Worm (Caenorhabditis elegans) whole organism, L2 larva: ENCODE data around the gene C05B5.11.

Source experiments
- ama-1 ChIP-seq: fragments of 150-350 bp; optimal IDR thresholded peaks from 2 replicates; lab custom pipeline; 2018; ENCODE audit warnings: inconsistent platforms
- crh-2 ChIP-seq: sonication (generic microtip); optimal IDR thresholded peaks from 2 replicates; lab custom pipeline; 2017; ENCODE audit warnings: missing biosample characterization, missing genetic modification characterization
- elt-3 ChIP-seq: sonication (generic microtip); optimal IDR thresholded peaks from 2 replicates; lab custom pipeline; 2017; ENCODE audit warnings: missing biosample characterization, missing genetic modification characterization
- lin-13 ChIP-seq: fragments of 150-350 bp; optimal IDR thresholded peaks from 2 replicates; lab custom pipeline; 2014; ENCODE audit warnings: missing biosample characterization, missing genetic modification reagents, missing genetic modification characterization
- mab-5 ChIP-seq: fragments of 150-350 bp; optimal IDR thresholded peaks from 2 replicates; lab custom pipeline; 2014; ENCODE audit warnings: missing biosample characterization, missing genetic modification characterization
- unc-39 ChIP-seq: fragments of 150-350 bp; optimal IDR thresholded peaks from 2 replicates; lab custom pipeline; 2014; ENCODE audit warnings: missing biosample characterization, missing genetic modification characterization

- no peak for TF ChIP-seq lin-13
- TF ChIP-seq crh-2, result no peak
- no peak for TF ChIP-seq mab-5
- TF ChIP-seq unc-39 (tag; lab: Kevin White, UChicago), result no peak
- TF ChIP-seq ama-1 (lab: Kevin White, UChicago), result no peak
- no peak for TF ChIP-seq elt-3 (tag; lab: Kevin White, UChicago)
Measured at ce11 chrIII:9956123-9956522, 48.2 kb upstream of the C05B5.11 start, which contains the start of gene mog-1.
